Worm (Caenorhabditis elegans): ENCODE results near the gene srw-122.

DNA sequence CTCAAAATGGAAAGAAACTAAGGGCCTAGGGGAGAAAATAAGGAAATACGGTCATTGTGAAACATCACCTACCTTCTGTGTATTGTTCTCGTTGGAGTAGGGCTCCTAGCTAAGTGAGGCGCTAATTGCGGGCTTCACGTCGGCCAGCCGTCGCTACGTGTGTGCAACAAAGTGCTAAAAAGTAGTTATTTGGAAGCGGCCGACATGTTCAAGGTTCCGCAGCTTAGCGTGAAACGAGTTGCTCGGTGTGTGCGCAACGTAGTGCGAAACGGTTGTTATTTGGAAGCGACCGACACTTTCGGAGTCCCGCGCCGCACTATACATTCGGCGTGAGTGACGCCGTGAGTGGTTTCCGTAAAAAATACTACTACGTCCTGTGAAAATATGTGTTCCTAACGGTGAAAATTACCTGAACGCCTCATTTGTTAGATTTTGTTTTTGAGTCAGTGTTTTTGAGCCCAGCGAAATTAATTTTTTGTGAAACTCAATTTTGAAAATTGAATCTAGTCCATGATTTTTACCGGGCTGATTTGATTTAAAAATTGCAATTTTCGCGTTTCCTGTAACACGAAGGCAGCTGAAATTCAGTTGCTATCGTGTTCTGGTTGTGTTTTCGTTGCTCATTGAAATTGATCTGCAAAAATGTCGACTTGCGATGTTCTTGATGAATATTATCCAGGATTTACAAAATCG, 19.5 kb upstream of the srw-122 start, which contains the start of gene srw-129:
- TF ChIP-seq W03F9.2 (tag; optimal IDR thresholded peaks at IDR 0.05) (no peak), him-1 (tag; optimal IDR thresholded peaks at IDR 0.05) (no peak), dao-5 (tag; optimal IDR thresholded peaks at IDR 0.05) (no peak)
